Fruit fly (Drosophila melanogaster) whole organism, embryonic: ENCODE data around the gene bark.
A peak's percentile ranks its signal among the peaks of the same experiment; 100 is the strongest.

Experiments used
- C15 ChIP-seq: fragments of 200-800 bp; sonication (Bioruptor generic); IDR thresholded peaks from 3 replicates; pipeline ENCODE4 v1.3.6; 2022; ENCODE audit warnings: missing biosample characterization, missing genetic modification characterization
- CG10543 ChIP-seq: fragments of 200-800 bp; sonication (Bioruptor generic); optimal IDR thresholded peaks from 3 replicates; lab custom pipeline; 2017; ENCODE audit warnings: missing biosample characterization, mild to moderate bottlenecking, missing genetic modification characterization, moderate library complexity
- CG12299 ChIP-seq: fragments of 200-800 bp; sonication (Bioruptor generic); optimal IDR thresholded peaks from 2 replicates; lab custom pipeline; 2018; ENCODE audit warnings: missing biosample characterization, mild to moderate bottlenecking, missing genetic modification characterization
- CG12942 ChIP-seq: fragments of 200-800 bp; sonication (Bioruptor generic); optimal IDR thresholded peaks from 3 replicates; lab custom pipeline; 2016; ENCODE audit warnings: missing biosample characterization, missing genetic modification characterization
- CG16815 ChIP-seq: fragments of 200-800 bp; sonication (Bioruptor generic); optimal IDR thresholded peaks from 3 replicates; lab custom pipeline; 2017; ENCODE audit warnings: missing biosample characterization, mild to moderate bottlenecking, missing genetic modification characterization
- CG18619 ChIP-seq: fragments of 200-800 bp; sonication (Bioruptor generic); optimal IDR thresholded peaks from 3 replicates; lab custom pipeline; 2017; ENCODE audit warnings: missing biosample characterization, mild to moderate bottlenecking, missing genetic modification characterization
- CG2116 ChIP-seq: fragments of 200-800 bp; sonication (Bioruptor generic); optimal IDR thresholded peaks from 3 replicates; lab custom pipeline; 2018; ENCODE audit warnings: missing biosample characterization, mild to moderate bottlenecking, missing genetic modification characterization
- CG2202 ChIP-seq: fragments of 200-800 bp; sonication (Bioruptor generic); optimal IDR thresholded peaks from 2 replicates; lab custom pipeline; 2018; ENCODE audit warnings: missing biosample characterization, mild to moderate bottlenecking, missing genetic modification characterization
- CG2712 ChIP-seq: fragments of 200-800 bp; optimal IDR thresholded peaks from 3 replicates; lab custom pipeline; 2019; ENCODE audit warnings: missing biosample characterization, mild to moderate bottlenecking, missing genetic modification characterization, moderate library complexity
- CG30431 ChIP-seq: fragments of 200-800 bp; sonication (Bioruptor generic); optimal IDR thresholded peaks from 2 replicates; lab custom pipeline; 2017; ENCODE audit warnings: missing biosample characterization, missing genetic modification characterization
- CG34224 ChIP-seq: fragments of 200-800 bp; sonication (Bioruptor generic); IDR thresholded peaks from 3 replicates; pipeline ENCODE4 v1.3.6; 2022; ENCODE audit warnings: missing biosample characterization, missing genetic modification characterization; ENCODE audit not compliant: partially characterized antibody
- CG34422 ChIP-seq: fragments of 200-800 bp; sonication (Bioruptor generic); IDR thresholded peaks from 3 replicates; pipeline ENCODE4 v1.3.6; 2022; ENCODE audit warnings: missing biosample characterization, missing genetic modification characterization
- CG43689 ChIP-seq: fragments of 200-800 bp; sonication (Bioruptor generic); IDR thresholded peaks from 2 replicates; pipeline ENCODE4 v1.3.6; 2022; ENCODE audit warnings: missing biosample characterization, missing genetic modification characterization
- CG4820 ChIP-seq: fragments of 200-800 bp; sonication (Bioruptor generic); optimal IDR thresholded peaks from 3 replicates; lab custom pipeline; 2016; ENCODE audit warnings: missing biosample characterization, missing genetic modification characterization
- CG6175 ChIP-seq: fragments of 200-800 bp; sonication (Bioruptor generic); IDR thresholded peaks from 3 replicates; pipeline ENCODE4 v1.3.6; 2022; ENCODE audit warnings: missing biosample characterization, missing genetic modification characterization
- CG7928 ChIP-seq: fragments of 200-800 bp; sonication (Bioruptor generic); optimal IDR thresholded peaks from 2 replicates; lab custom pipeline; 2017; ENCODE audit warnings: missing biosample characterization, mild to moderate bottlenecking, missing genetic modification characterization
- CG8944 ChIP-seq: fragments of 200-800 bp; sonication (Bioruptor generic); optimal IDR thresholded peaks from 3 replicates; lab custom pipeline; 2016; ENCODE audit warnings: missing biosample characterization, missing genetic modification characterization
- Elba2 ChIP-seq: fragments of 200-800 bp; sonication (Bioruptor generic); optimal IDR thresholded peaks from 3 replicates; lab custom pipeline; 2016; ENCODE audit warnings: missing biosample characterization, missing genetic modification characterization
- Ets97D ChIP-seq: fragments of 200-800 bp; sonication (Bioruptor generic); optimal IDR thresholded peaks from 3 replicates; lab custom pipeline; 2016; ENCODE audit warnings: missing biosample characterization, missing genetic modification characterization
- Gug ChIP-seq: fragments of 200-800 bp; sonication (Bioruptor generic); IDR thresholded peaks from 4 replicates; pipeline ENCODE4 v1.3.6; 2022; ENCODE audit warnings: missing biosample characterization, missing genetic modification characterization
- Hmr ChIP-seq: fragments of 200-800 bp; sonication (Bioruptor generic); optimal IDR thresholded peaks from 3 replicates; lab custom pipeline; 2017; ENCODE audit warnings: mild to moderate bottlenecking, missing biosample characterization, missing genetic modification reagents, missing genetic modification characterization
- Hr78 ChIP-seq, 2 experiments: fragments of 200-800 bp in 1 of 2; fragments of >200 bp in 1 of 2; sonication (Bioruptor generic) in 1 of 2; optimal IDR thresholded peaks; 2 replicates each; lab custom pipeline; 2017 to 2019; ENCODE audit warnings: missing biosample characterization in 2 of 2, missing genetic modification characterization in 2 of 2, mild to moderate bottlenecking in 1 of 2, moderate library complexity in 1 of 2
- Mad ChIP-seq: fragments of 200-800 bp; sonication (Bioruptor generic); optimal IDR thresholded peaks from 2 replicates; lab custom pipeline; 2016; ENCODE audit warnings: missing biosample characterization, missing genetic modification characterization
- Mrtf ChIP-seq: fragments of 200-800 bp; sonication (Bioruptor generic); IDR thresholded peaks from 3 replicates; pipeline ENCODE4 v1.3.6; 2022; ENCODE audit warnings: missing biosample characterization, missing genetic modification characterization
- Myb ChIP-seq: fragments of 200-800 bp; sonication (Bioruptor generic); optimal IDR thresholded peaks from 2 replicates; lab custom pipeline; 2016; ENCODE audit warnings: missing biosample characterization, missing genetic modification characterization
- NC2β ChIP-seq: fragments of 200-800 bp; sonication (Bioruptor generic); optimal IDR thresholded peaks from 2 replicates; lab custom pipeline; 2016; ENCODE audit warnings: missing biosample characterization, missing genetic modification characterization
- Neu2 ChIP-seq: fragments of 200-800 bp; sonication (Bioruptor generic); optimal IDR thresholded peaks from 3 replicates; lab custom pipeline; 2016; ENCODE audit warnings: missing biosample characterization, missing genetic modification characterization, borderline replicate concordance
- Rx ChIP-seq: fragments of 200-800 bp; sonication (Bioruptor generic); IDR thresholded peaks from 2 replicates; pipeline ENCODE4 v1.3.6; 2022; ENCODE audit warnings: missing biosample characterization, missing genetic modification characterization
- Taf1 ChIP-seq: fragments of 200-800 bp; sonication (Bioruptor generic); IDR thresholded peaks from 2 replicates; pipeline ENCODE4 v1.3.6; 2022; ENCODE audit warnings: missing biosample characterization, missing genetic modification characterization
- Xbp1 ChIP-seq: fragments of 200-800 bp; sonication (Bioruptor generic); optimal IDR thresholded peaks from 3 replicates; lab custom pipeline; 2016; ENCODE audit warnings: missing biosample characterization, mild to moderate bottlenecking, missing genetic modification characterization
- bab2 ChIP-seq: fragments of 200-800 bp; sonication (Bioruptor generic); optimal IDR thresholded peaks from 2 replicates; lab custom pipeline; 2016; ENCODE audit warnings: missing biosample characterization, missing genetic modification characterization
- bowl ChIP-seq: fragments of 200-800 bp; sonication (Bioruptor generic); IDR thresholded peaks from 2 replicates; pipeline ENCODE4 v1.3.6; 2022; ENCODE audit warnings: missing biosample characterization, missing genetic modification characterization
- ci ChIP-seq: fragments of 200-800 bp; sonication (Bioruptor generic); IDR thresholded peaks from 3 replicates; pipeline ENCODE4 v1.3.6; 2022; ENCODE audit warnings: missing biosample characterization, missing genetic modification characterization
- corto ChIP-seq: fragments of 200-800 bp; sonication (Bioruptor generic); optimal IDR thresholded peaks from 2 replicates; lab custom pipeline; 2016; ENCODE audit warnings: missing biosample characterization, mild to moderate bottlenecking, missing genetic modification characterization, moderate library complexity
- dati ChIP-seq: fragments of 200-800 bp; sonication (Bioruptor generic); IDR thresholded peaks from 2 replicates; pipeline ENCODE4 v1.3.6; 2022; ENCODE audit warnings: missing biosample characterization, missing genetic modification characterization
- fru ChIP-seq: fragments of >200 bp; optimal IDR thresholded peaks from 2 replicates; lab custom pipeline; 2017
- gce ChIP-seq: fragments of 200-800 bp; sonication (Bioruptor generic); IDR thresholded peaks from 3 replicates; pipeline ENCODE4 v1.3.6; 2022; ENCODE audit warnings: missing biosample characterization, missing genetic modification characterization
- gcm ChIP-seq: fragments of 200-800 bp; sonication (Bioruptor generic); optimal IDR thresholded peaks from 2 replicates; lab custom pipeline; 2019; ENCODE audit warnings: missing biosample characterization, mild to moderate bottlenecking, missing genetic modification characterization, moderate library complexity
- gsb-n ChIP-seq: fragments of 200-800 bp; sonication (Bioruptor generic); optimal IDR thresholded peaks from 3 replicates; lab custom pipeline; 2018; ENCODE audit warnings: missing biosample characterization, mild to moderate bottlenecking, missing genetic modification characterization
- hkb ChIP-seq, 2 experiments: fragments of 200-800 bp in 1 of 2; fragments of >200 bp in 1 of 2; sonication (Bioruptor generic) in 1 of 2; IDR thresholded peaks in 1 of 2; optimal IDR thresholded peaks in 1 of 2; 2 replicates each; pipeline versions ENCODE4 v1.3.6 to Lab custom; 2017 to 2022; ENCODE audit warnings: missing biosample characterization in 1 of 2, missing genetic modification characterization in 1 of 2
- jumu ChIP-seq: fragments of 200-800 bp; sonication (Bioruptor generic); optimal IDR thresholded peaks from 3 replicates; lab custom pipeline; 2016; ENCODE audit warnings: missing biosample characterization, missing genetic modification characterization
- kni ChIP-seq: fragments of 200-800 bp; sonication (Bioruptor generic); optimal IDR thresholded peaks from 3 replicates; lab custom pipeline; 2017; ENCODE audit warnings: mild to moderate bottlenecking, missing biosample characterization, missing genetic modification reagents, missing genetic modification characterization
- maf-S ChIP-seq: fragments of 200-800 bp; sonication (Bioruptor generic); optimal IDR thresholded peaks from 2 replicates; lab custom pipeline; 2016; ENCODE audit warnings: missing biosample characterization, missing genetic modification characterization
- onecut ChIP-seq: fragments of 200-800 bp; sonication (Bioruptor generic); IDR thresholded peaks from 2 replicates; pipeline ENCODE4 v1.3.6; 2022; ENCODE audit warnings: missing biosample characterization, missing genetic modification characterization
- sisA ChIP-seq: fragments of 200-800 bp; sonication (Bioruptor generic); IDR thresholded peaks from 2 replicates; pipeline ENCODE4 v1.3.6; 2022; ENCODE audit warnings: missing biosample characterization, missing genetic modification characterization
- tll ChIP-seq, 2 experiments: fragments of 200-800 bp in 1 of 2; fragments of >200 bp in 1 of 2; sonication (Bioruptor generic) in 1 of 2; optimal IDR thresholded peaks; 2 replicates each; lab custom pipeline; 2017 to 2019; ENCODE audit warnings: missing biosample characterization in 2 of 2, missing genetic modification characterization in 2 of 2, mild to moderate bottlenecking in 1 of 2, moderate library complexity in 1 of 2
- z ChIP-seq: fragments of 200-800 bp; sonication (Bioruptor generic); IDR thresholded peaks from 3 replicates; pipeline ENCODE4 v1.3.6; 2022; ENCODE audit warnings: missing biosample characterization, missing genetic modification characterization
- zfh2 ChIP-seq: fragments of 200-800 bp; sonication (Bioruptor generic); optimal IDR thresholded peaks from 2 replicates; lab custom pipeline; 2016; ENCODE audit warnings: missing biosample characterization, missing genetic modification characterization

bark gene

DNA sequence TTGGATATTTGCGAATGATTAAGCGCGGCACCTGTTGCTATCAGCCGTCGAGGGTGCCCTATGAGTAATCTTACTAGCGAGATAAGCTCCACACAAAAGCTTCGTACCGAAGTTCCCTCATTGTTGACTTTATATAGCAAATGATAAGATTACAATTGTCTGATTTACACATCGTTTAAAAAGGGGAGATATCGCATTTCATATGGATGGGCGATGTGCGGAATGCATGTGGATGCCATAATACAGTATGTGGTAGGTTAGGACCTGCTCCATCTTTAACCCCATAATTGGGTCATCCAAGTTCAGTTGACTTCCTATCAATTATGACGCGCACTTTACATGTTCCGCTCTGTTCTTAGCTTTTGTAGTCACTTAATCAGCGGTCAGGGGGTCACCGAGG is 4.7 kb downstream of the bark start (continued):
- TF ChIP-seq CG2712 (tag; lab: Kevin White, UChicago) (no peak), Hr78 (GFP tag; optimal IDR thresholded peaks at IDR 0.05; lab: Kevin White, UChicago) (peak in 1 of 2 experiments; percentile 90), CG34224 (GFP tag; lab: Robert Waterston, UW) (no peak), fru (no peak), C15 (GFP tag; lab: Robert Waterston, UW) (no peak), Mrtf (no peak), CG2202 (tag; lab: Kevin White, UChicago) (no peak)
- TF ChIP-seq, all 482 proteins: peak for 17

DNA sequence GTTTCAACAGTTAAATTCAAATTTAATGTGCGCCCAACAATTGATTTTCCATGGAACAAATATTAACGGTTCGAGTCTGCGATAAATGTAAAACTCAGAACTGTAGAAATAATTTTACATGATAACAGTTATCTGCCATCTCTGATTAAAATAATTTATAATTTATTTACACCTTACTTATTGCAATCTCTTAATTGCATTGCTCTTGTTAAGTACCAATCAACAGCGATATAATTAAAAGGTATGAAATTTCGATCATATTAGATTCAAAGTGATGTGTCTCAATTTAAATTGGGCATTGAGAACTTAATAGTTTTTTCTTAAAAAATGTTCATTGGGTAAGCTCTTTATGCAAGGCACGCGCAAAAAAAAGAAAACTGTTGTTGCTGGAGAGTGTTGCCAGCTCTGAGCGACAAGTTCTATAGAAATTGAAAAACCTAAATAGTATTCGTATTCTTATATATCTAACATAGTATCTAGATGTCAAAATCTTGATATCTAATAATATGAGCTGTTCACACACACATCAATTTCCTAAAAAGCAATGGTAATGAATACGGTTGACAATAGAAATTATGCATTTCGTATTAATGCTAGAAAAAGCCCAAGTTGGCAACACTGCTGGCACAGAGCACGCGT is 16.0 kb downstream of the bark start:
- TF ChIP-seq CG4820 (peak; percentile 22), tll (GFP tag; optimal IDR thresholded peaks at IDR 0.05; lab: Kevin White, UChicago) (no peak), CG34422 (GFP tag; lab: Robert Waterston, UW) (0 out of 3 replicates have a peak, but pooled peaks have one; percentile 43), gcm (GFP tag; lab: Kevin White, UChicago) (no peak), CG2116 (GFP tag; lab: Kevin White, UChicago) (peak; percentile 58), jumu (GFP tag; lab: Kevin White, UChicago) (peak; percentile 46), Ets97D (peak; percentile 24), bab2 (GFP tag; lab: Kevin White, UChicago) (peak; percentile 51), Mad (GFP tag; lab: Kevin White, UChicago) (peak; percentile 10), onecut (peak; percentile 81), Gug (GFP tag; lab: Robert Waterston, UW) (peak; percentile 25; the same call in 2 of the 4 replicates), dati (GFP tag; lab: Robert Waterston, UW) (0 out of 2 replicates have a peak, but pooled peaks have one; percentile 43), CG7928 (GFP tag; lab: Kevin White, UChicago) (peak; percentile 50), gsb-n (tag; lab: Kevin White, UChicago) (no peak), Neu2 (GFP tag; lab: Kevin White, UChicago) (no peak), CG10543 (GFP tag; lab: Kevin White, UChicago) (peak; percentile 74), corto (GFP tag; lab: Kevin White, UChicago) (peak; percentile 70), sisA (GFP tag; lab: Robert Waterston, UW) (peak; percentile 49), gce (GFP tag; lab: Robert Waterston, UW) (peak; percentile 46; the same call in 1 of the 3 replicates), NC2β (GFP tag; lab: Kevin White, UChicago) (peak; percentile 45), CG43689 (GFP tag; lab: Robert Waterston, UW) (peak; percentile 42; the same call in 1 of the 2 replicates), ci (GFP tag; lab: Robert Waterston, UW) (peak; percentile 87), CG18619 (GFP tag; lab: Kevin White, UChicago) (peak; percentile 54), bowl (GFP tag; lab: Robert Waterston, UW) (peak; percentile 73; the same call in 1 of the 2 replicates), CG12942 (GFP tag; lab: Kevin White, UChicago) (peak; percentile 34), Elba2 (GFP tag; lab: Kevin White, UChicago) (no peak), Xbp1 (GFP tag; lab: Kevin White, UChicago) (peak; percentile 70), kni (GFP tag; lab: Kevin White, UChicago) (peak; percentile 14), Hmr (GFP tag; lab: Kevin White, UChicago) (peak; percentile 74), hkb (optimal IDR thresholded peaks at IDR 0.05; lab: Kevin White, UChicago) (no peak), hkb (GFP tag; IDR thresholded peaks at IDR 0.05; lab: Robert Waterston, UW) (peak; percentile 76), Taf1 (GFP tag; lab: Robert Waterston, UW) (peak; percentile 52; the same call in 1 of the 2 replicates), CG8944 (GFP tag; lab: Kevin White, UChicago) (peak; percentile 28), Myb (peak; percentile 37), maf-S (GFP tag; lab: Kevin White, UChicago) (no peak), CG6175 (peak; percentile 69; the same call in 1 of the 3 replicates), Rx (GFP tag; lab: Robert Waterston, UW) (no peak), CG16815 (GFP tag; lab: Kevin White, UChicago) (peak; percentile 18), CG30431 (GFP tag; lab: Kevin White, UChicago) (peak; percentile 39), CG12299 (tag; lab: Kevin White, UChicago) (peak; percentile 70), zfh2 (GFP tag; lab: Kevin White, UChicago) (peak; percentile 56), z (no peak)
